Worm (Caenorhabditis elegans) whole organism, L2 larva: ENCODE measurements around the gene C55C3.6.
A peak's percentile ranks its signal among the peaks of the same experiment; 100 is the strongest.

Experiments
- C34F6.9 ChIP-seq: fragments of 150-350 bp; optimal IDR thresholded peaks from 2 replicates; lab custom pipeline; 2014; ENCODE audit warnings: missing biosample characterization, missing genetic modification characterization
- F13H6.1 ChIP-seq: sonication (generic microtip); optimal IDR thresholded peaks from 2 replicates; lab custom pipeline; 2016; ENCODE audit warnings: missing genetic modification characterization, missing compliant biosample characterization
- R02D3.7 ChIP-seq: fragments of 150-350 bp; optimal IDR thresholded peaks from 2 replicates; lab custom pipeline; 2014; ENCODE audit warnings: missing biosample characterization, missing genetic modification characterization
- alr-1 ChIP-seq: fragments of 150-350 bp; optimal IDR thresholded peaks from 2 replicates; lab custom pipeline; 2014; ENCODE audit warnings: missing biosample characterization, missing genetic modification characterization
- blmp-1 ChIP-seq: sonication (generic microtip); optimal IDR thresholded peaks from 2 replicates; lab custom pipeline; 2017; ENCODE audit warnings: missing genetic modification characterization, mild to moderate bottlenecking, missing compliant biosample characterization, antibody characterized with exemption, moderate library complexity; ENCODE audit not compliant: insufficient read depth
- ceh-16 ChIP-seq: fragments of 150-350 bp; optimal IDR thresholded peaks from 2 replicates; lab custom pipeline; 2014; ENCODE audit warnings: missing biosample characterization, missing genetic modification characterization
- ceh-82 ChIP-seq: fragments of 150-350 bp; optimal IDR thresholded peaks from 2 replicates; lab custom pipeline; 2014; ENCODE audit warnings: missing biosample characterization, missing genetic modification characterization
- crh-2 ChIP-seq: sonication (generic microtip); optimal IDR thresholded peaks from 2 replicates; lab custom pipeline; 2017; ENCODE audit warnings: missing biosample characterization, missing genetic modification characterization
- egl-27 ChIP-seq: sonication (generic microtip); optimal IDR thresholded peaks from 3 replicates; lab custom pipeline; 2017; ENCODE audit warnings: missing biosample characterization, missing genetic modification reagents, missing genetic modification characterization
- elt-1 ChIP-seq: fragments of 150-350 bp; optimal IDR thresholded peaks from 2 replicates; lab custom pipeline; 2014; ENCODE audit warnings: missing biosample characterization, missing genetic modification characterization
- elt-3 ChIP-seq: sonication (generic microtip); optimal IDR thresholded peaks from 2 replicates; lab custom pipeline; 2017; ENCODE audit warnings: missing biosample characterization, missing genetic modification characterization
- fos-1 ChIP-seq: fragments of 150-350 bp; optimal IDR thresholded peaks from 2 replicates; lab custom pipeline; 2014; ENCODE audit warnings: missing biosample characterization, missing genetic modification characterization
- gmeb-1 ChIP-seq: fragments of 150-350 bp; optimal IDR thresholded peaks from 2 replicates; lab custom pipeline; 2014; ENCODE audit warnings: missing biosample characterization, missing genetic modification characterization
- lin-13 ChIP-seq: fragments of 150-350 bp; optimal IDR thresholded peaks from 2 replicates; lab custom pipeline; 2014; ENCODE audit warnings: missing biosample characterization, missing genetic modification reagents, missing genetic modification characterization
- lin-39 ChIP-seq: fragments of 150-350 bp; optimal IDR thresholded peaks from 2 replicates; lab custom pipeline; 2014; ENCODE audit warnings: missing biosample characterization, missing genetic modification reagents, missing genetic modification characterization
- lsy-2 ChIP-seq, 2 experiments: fragments of 150-350 bp in 1 of 2; sonication (generic microtip) in 1 of 2; optimal IDR thresholded peaks; 2 replicates each; lab custom pipeline; 2014 to 2017; ENCODE audit warnings: missing biosample characterization in 2 of 2, missing genetic modification characterization in 2 of 2
- mab-5 ChIP-seq: fragments of 150-350 bp; optimal IDR thresholded peaks from 2 replicates; lab custom pipeline; 2014; ENCODE audit warnings: missing biosample characterization, missing genetic modification characterization
- nhr-11 ChIP-seq: fragments of 150-350 bp; optimal IDR thresholded peaks from 2 replicates; lab custom pipeline; 2014; ENCODE audit warnings: missing biosample characterization, missing genetic modification characterization
- nhr-129 ChIP-seq: fragments of 150-350 bp; optimal IDR thresholded peaks from 2 replicates; lab custom pipeline; 2014; ENCODE audit warnings: missing biosample characterization, missing genetic modification characterization
- nhr-21 ChIP-seq: fragments of 150-350 bp; optimal IDR thresholded peaks from 2 replicates; lab custom pipeline; 2014; ENCODE audit warnings: missing biosample characterization, missing genetic modification characterization
- nhr-23 ChIP-seq: fragments of 150-350 bp; optimal IDR thresholded peaks from 2 replicates; lab custom pipeline; 2014; ENCODE audit warnings: missing biosample characterization, missing genetic modification reagents, missing genetic modification characterization
- nhr-237 ChIP-seq: fragments of 150-350 bp; optimal IDR thresholded peaks from 2 replicates; lab custom pipeline; 2014; ENCODE audit warnings: missing biosample characterization, missing genetic modification characterization
- nhr-25 ChIP-seq: fragments of 150-350 bp; sonication (generic microtip); optimal IDR thresholded peaks from 3 replicates; lab custom pipeline; 2014; ENCODE audit warnings: missing biosample characterization, missing genetic modification characterization
- nhr-6 ChIP-seq: fragments of 150-350 bp; optimal IDR thresholded peaks from 2 replicates; lab custom pipeline; 2014; ENCODE audit warnings: missing biosample characterization, missing genetic modification characterization
- nhr-77 ChIP-seq: fragments of 150-350 bp; optimal IDR thresholded peaks from 2 replicates; lab custom pipeline; 2014; ENCODE audit warnings: missing biosample characterization, missing genetic modification characterization
- peb-1 ChIP-seq: fragments of 150-350 bp; optimal IDR thresholded peaks from 2 replicates; lab custom pipeline; 2014; ENCODE audit warnings: missing biosample characterization, missing genetic modification characterization
- sem-4 ChIP-seq: fragments of 150-350 bp; optimal IDR thresholded peaks from 2 replicates; lab custom pipeline; 2014; ENCODE audit warnings: missing biosample characterization, missing genetic modification reagents, missing genetic modification characterization
- skn-1 ChIP-seq: sonication (generic microtip); optimal IDR thresholded peaks from 2 replicates; lab custom pipeline; 2017; ENCODE audit warnings: missing biosample characterization, missing genetic modification characterization
- sma-3 ChIP-seq: sonication (generic microtip); optimal IDR thresholded peaks from 2 replicates; lab custom pipeline; 2016; ENCODE audit warnings: missing genetic modification reagents, missing genetic modification characterization, missing compliant biosample characterization
- sma-9 ChIP-seq, 2 experiments: fragments of 150-350 bp in 1 of 2; sonication (generic microtip) in 1 of 2; optimal IDR thresholded peaks; 2 replicates each; lab custom pipeline; 2014 to 2016; ENCODE audit warnings: missing genetic modification characterization in 2 of 2, mild to moderate bottlenecking in 1 of 2, missing biosample characterization in 1 of 2, missing compliant biosample characterization in 1 of 2, missing genetic modification reagents in 1 of 2, moderate library complexity in 1 of 2
- snpc-4 ChIP-seq: fragments of 150-350 bp; optimal IDR thresholded peaks from 2 replicates; lab custom pipeline; 2014; ENCODE audit warnings: missing biosample characterization, missing genetic modification characterization
- unc-55 ChIP-seq: fragments of 150-350 bp; sonication (generic microtip); optimal IDR thresholded peaks from 3 replicates; lab custom pipeline; 2014; ENCODE audit warnings: missing biosample characterization, missing genetic modification reagents, missing genetic modification characterization
- zag-1 ChIP-seq: fragments of 150-350 bp; optimal IDR thresholded peaks from 2 replicates; lab custom pipeline; 2014; ENCODE audit warnings: missing biosample characterization, missing genetic modification characterization
- ztf-1 ChIP-seq: fragments of 200-800 bp; sonication (Bioruptor generic); conservative IDR thresholded peaks from 2 replicates; pipeline ENCODE4 v1.3.6; 2022; ENCODE audit warnings: missing genetic modification characterization, missing compliant biosample characterization
- ztf-4 ChIP-seq: fragments of 150-350 bp; optimal IDR thresholded peaks from 2 replicates; lab custom pipeline; 2014; ENCODE audit warnings: missing biosample characterization, missing genetic modification characterization

C55C3.6 gene

ce11 chrIV:5654203-5654602, 28.8 kb upstream of the C55C3.6 start:
- TF ChIP-seq skn-1 (tag; lab: Kevin White, UChicago) (peak; percentile 88), F13H6.1 (tag; lab: Kevin White, UChicago) (peak; percentile 3), sma-3 (GFP tag; lab: Kevin White, UChicago) (peak; percentile 26), nhr-77 (tag; lab: Kevin White, UChicago) (no peak), nhr-11 (tag; lab: Kevin White, UChicago) (no peak), fos-1 (tag; lab: Kevin White, UChicago) (peak; percentile 68), sma-9 (GFP tag; optimal IDR thresholded peaks at IDR 0.05; lab: Kevin White, UChicago) (peak; percentile 33), sma-9 (tag; optimal IDR thresholded peaks at IDR 0.05; lab: Kevin White, UChicago) (no peak)

ce11 chrIV:5654693-5655092, 28.3 kb upstream of the C55C3.6 start:
- TF ChIP-seq alr-1 (tag; lab: Kevin White, UChicago), result no peak
- TF ChIP-seq mab-5 (tag; lab: Kevin White, UChicago), result no peak
- no peak for TF ChIP-seq sem-4 (tag; lab: Kevin White, UChicago)
- no peak for TF ChIP-seq lsy-2 (tag; optimal IDR thresholded peaks at IDR 0.05; lab: Kevin White, UChicago)
- no peak for TF ChIP-seq nhr-21 (tag; lab: Kevin White, UChicago)
- TF ChIP-seq ceh-82 (tag; lab: Kevin White, UChicago), result no peak
- no peak for TF ChIP-seq gmeb-1
- TF ChIP-seq nhr-129 (tag; lab: Kevin White, UChicago), result no peak
- no peak for TF ChIP-seq nhr-77 (tag; lab: Kevin White, UChicago)
- TF ChIP-seq R02D3.7 (tag; lab: Kevin White, UChicago), result no peak
- TF ChIP-seq unc-55 (GFP tag; lab: Kevin White, UChicago), result no peak

DNA sequence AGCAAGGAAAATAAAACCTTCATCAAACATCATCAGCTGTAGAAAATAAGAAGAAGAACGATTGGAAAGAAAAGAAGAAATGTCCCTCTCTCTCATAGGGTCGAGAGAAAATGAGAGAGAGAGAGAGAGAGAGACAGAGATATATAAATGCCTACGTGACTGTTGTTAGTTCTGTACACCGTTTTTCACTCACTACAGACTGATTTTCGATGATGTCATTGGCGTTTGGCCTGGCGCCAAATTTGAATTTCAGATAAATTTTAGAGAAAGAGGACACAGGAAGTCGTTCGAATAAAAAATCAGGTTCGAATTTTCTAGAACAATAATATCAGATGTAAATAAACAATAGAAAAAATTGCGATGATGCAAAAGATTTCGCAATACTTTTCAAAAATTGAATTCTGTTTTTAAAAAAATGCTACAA, 27.0 kb upstream of the C55C3.6 start:
- TF ChIP-seq blmp-1 (tag; lab: Kevin White, UChicago), result peak; percentile 53
- no peak for TF ChIP-seq snpc-4 (tag; lab: Kevin White, UChicago)
- TF ChIP-seq nhr-6 (tag; lab: Kevin White, UChicago), result peak; percentile 77
- TF ChIP-seq lsy-2 (tag; optimal IDR thresholded peaks at IDR 0.05; lab: Kevin White, UChicago), result peak in 1 of 2 experiments; percentile 73
- no peak for TF ChIP-seq nhr-23 (tag; lab: Kevin White, UChicago)
- peak; percentile 61 for TF ChIP-seq fos-1 (tag; lab: Kevin White, UChicago)
- peak; percentile 62 for TF ChIP-seq lin-13 (GFP tag; lab: Kevin White, UChicago)
- peak; percentile 91 for TF ChIP-seq nhr-25 (tag; lab: Kevin White, UChicago)
- TF ChIP-seq ceh-16 (tag; lab: Kevin White, UChicago), result no peak
- TF ChIP-seq F13H6.1 (tag; lab: Kevin White, UChicago), result peak; percentile 56
- peak; percentile 73 for TF ChIP-seq C34F6.9 (tag; lab: Kevin White, UChicago)
- TF ChIP-seq skn-1 (tag; lab: Kevin White, UChicago), result peak; percentile 92
- no peak for TF ChIP-seq nhr-11 (tag; lab: Kevin White, UChicago)
- TF ChIP-seq gmeb-1, result peak; percentile 80
- TF ChIP-seq peb-1 (tag; lab: Kevin White, UChicago), result no peak
- no peak for TF ChIP-seq elt-1 (tag; lab: Kevin White, UChicago)
- peak; percentile 77 for TF ChIP-seq crh-2 (tag; lab: Kevin White, UChicago)
- peak; percentile 69 for TF ChIP-seq sma-3 (GFP tag; lab: Kevin White, UChicago)
- TF ChIP-seq zag-1 (tag; lab: Kevin White, UChicago), result no peak
- no peak for TF ChIP-seq lin-39 (tag; lab: Kevin White, UChicago)
- no peak for TF ChIP-seq ceh-82 (tag; lab: Kevin White, UChicago)
- peak; percentile 91 for TF ChIP-seq sma-9 (GFP tag; optimal IDR thresholded peaks at IDR 0.05; lab: Kevin White, UChicago)
- no peak for TF ChIP-seq sma-9 (tag; optimal IDR thresholded peaks at IDR 0.05; lab: Kevin White, UChicago)
- no peak for TF ChIP-seq nhr-237 (tag; lab: Kevin White, UChicago)
- peak; percentile 82 for TF ChIP-seq nhr-129 (tag; lab: Kevin White, UChicago)
- no peak for TF ChIP-seq ztf-1
- peak; percentile 45 for TF ChIP-seq egl-27
- TF ChIP-seq nhr-21 (tag; lab: Kevin White, UChicago), result peak; percentile 72
- no peak for TF ChIP-seq nhr-77 (tag; lab: Kevin White, UChicago)
- TF ChIP-seq elt-3 (tag; lab: Kevin White, UChicago), result no peak
- TF ChIP-seq ztf-4 (tag; lab: Kevin White, UChicago), result peak; percentile 85
- peak; percentile 41 for TF ChIP-seq sem-4 (tag; lab: Kevin White, UChicago)
- no peak for TF ChIP-seq R02D3.7 (tag; lab: Kevin White, UChicago)
